Fruit fly (Drosophila melanogaster) whole organism, embryonic: ENCODE results near the gene Col4a1.

Experiments
- Adf1 ChIP-seq: fragments of 200-800 bp; sonication (Bioruptor generic); IDR thresholded peaks from 2 replicates; pipeline ENCODE4 v1.3.6; 2022; ENCODE audit warnings: missing biosample characterization, missing genetic modification characterization
- Antp ChIP-seq: fragments of 200-800 bp; sonication (Bioruptor generic); optimal IDR thresholded peaks from 3 replicates; lab custom pipeline; 2016; ENCODE audit warnings: missing biosample characterization, missing genetic modification characterization
- Bdp1 ChIP-seq: fragments of 200-800 bp; sonication (Bioruptor generic); optimal IDR thresholded peaks from 3 replicates; lab custom pipeline; 2016; ENCODE audit warnings: missing biosample characterization, missing genetic modification characterization
- CG10209 ChIP-seq: fragments of 200-800 bp; sonication (Bioruptor generic); optimal IDR thresholded peaks from 3 replicates; lab custom pipeline; 2017; ENCODE audit warnings: missing biosample characterization, mild to moderate bottlenecking, missing genetic modification characterization, missing genetic modification reagents
- CG13424 ChIP-seq: fragments of 200-800 bp; sonication (Bioruptor generic); optimal IDR thresholded peaks from 2 replicates; lab custom pipeline; 2019; ENCODE audit warnings: missing biosample characterization, mild to moderate bottlenecking, missing genetic modification characterization, moderate library complexity
- CG13894 ChIP-seq: fragments of 200-800 bp; sonication (Bioruptor generic); optimal IDR thresholded peaks from 3 replicates; lab custom pipeline; 2018; ENCODE audit warnings: missing biosample characterization, mild to moderate bottlenecking, missing genetic modification characterization, moderate library complexity
- CG15073 ChIP-seq: fragments of 200-800 bp; sonication (Bioruptor generic); optimal IDR thresholded peaks from 2 replicates; lab custom pipeline; 2016; ENCODE audit warnings: missing biosample characterization, missing genetic modification characterization
- CG1529 ChIP-seq: fragments of 200-800 bp; sonication (Bioruptor generic); optimal IDR thresholded peaks from 3 replicates; lab custom pipeline; 2018; ENCODE audit warnings: missing biosample characterization, missing genetic modification characterization
- CG16863 ChIP-seq: fragments of 200-800 bp; sonication (Bioruptor generic); optimal IDR thresholded peaks from 3 replicates; lab custom pipeline; 2016; ENCODE audit warnings: missing biosample characterization, missing genetic modification characterization
- CG17359 ChIP-seq: fragments of 200-800 bp; sonication (Bioruptor generic); optimal IDR thresholded peaks from 3 replicates; lab custom pipeline; 2018; ENCODE audit warnings: missing biosample characterization, mild to moderate bottlenecking, missing genetic modification characterization, moderate library complexity
- CG18476 ChIP-seq: fragments of 200-800 bp; sonication (Bioruptor generic); optimal IDR thresholded peaks from 2 replicates; lab custom pipeline; 2016; ENCODE audit warnings: missing biosample characterization, mild to moderate bottlenecking, missing genetic modification characterization
- CG18619 ChIP-seq: fragments of 200-800 bp; sonication (Bioruptor generic); optimal IDR thresholded peaks from 3 replicates; lab custom pipeline; 2017; ENCODE audit warnings: missing biosample characterization, mild to moderate bottlenecking, missing genetic modification characterization
- CG3065 ChIP-seq: fragments of 200-800 bp; sonication (Bioruptor generic); optimal IDR thresholded peaks from 2 replicates; lab custom pipeline; 2016; ENCODE audit warnings: missing biosample characterization, missing genetic modification characterization
- CG3838 ChIP-seq: fragments of 200-800 bp; sonication (Bioruptor generic); optimal IDR thresholded peaks from 3 replicates; lab custom pipeline; 2016; ENCODE audit warnings: missing biosample characterization, missing genetic modification characterization
- CG42726 ChIP-seq: fragments of 200-800 bp; sonication (Bioruptor generic); IDR thresholded peaks from 2 replicates; pipeline ENCODE4 v1.3.6; 2022; ENCODE audit warnings: missing biosample characterization, missing genetic modification characterization; ENCODE audit not compliant: partially characterized antibody
- CG43689 ChIP-seq: fragments of 200-800 bp; sonication (Bioruptor generic); IDR thresholded peaks from 2 replicates; pipeline ENCODE4 v1.3.6; 2022; ENCODE audit warnings: missing biosample characterization, missing genetic modification characterization
- CG4854 ChIP-seq: fragments of 200-800 bp; sonication (Bioruptor generic); optimal IDR thresholded peaks from 2 replicates; lab custom pipeline; 2016; ENCODE audit warnings: missing biosample characterization, missing genetic modification characterization, inconsistent platforms
- CG6683 ChIP-seq: fragments of 200-800 bp; sonication (Bioruptor generic); optimal IDR thresholded peaks from 2 replicates; lab custom pipeline; 2017; ENCODE audit warnings: missing biosample characterization, mild to moderate bottlenecking, missing genetic modification characterization, missing genetic modification reagents
- CG8089 ChIP-seq: fragments of 200-800 bp; sonication (Bioruptor generic); optimal IDR thresholded peaks from 3 replicates; lab custom pipeline; 2016; ENCODE audit warnings: missing biosample characterization, missing genetic modification characterization
- E2f1 ChIP-seq: fragments of 200-800 bp; sonication (Bioruptor generic); IDR thresholded peaks from 2 replicates; pipeline ENCODE4 v1.3.6; 2022; ENCODE audit warnings: missing biosample characterization, missing genetic modification characterization
- ERR ChIP-seq: fragments of 200-800 bp; sonication (Bioruptor generic); optimal IDR thresholded peaks from 2 replicates; lab custom pipeline; 2016; ENCODE audit warnings: missing biosample characterization, missing genetic modification characterization
- HLHmδ ChIP-seq: fragments of 200-800 bp; sonication (Bioruptor generic); optimal IDR thresholded peaks from 2 replicates; lab custom pipeline; 2018; ENCODE audit warnings: missing biosample characterization, mild to moderate bottlenecking, missing genetic modification characterization, moderate library complexity
- Hmr ChIP-seq: fragments of 200-800 bp; sonication (Bioruptor generic); optimal IDR thresholded peaks from 3 replicates; lab custom pipeline; 2017; ENCODE audit warnings: mild to moderate bottlenecking, missing biosample characterization, missing genetic modification reagents, missing genetic modification characterization
- Lim3 ChIP-seq: fragments of 200-800 bp; sonication (Bioruptor generic); IDR thresholded peaks from 2 replicates; pipeline ENCODE4 v1.3.6; 2022; ENCODE audit warnings: missing biosample characterization, missing genetic modification characterization
- Nf-YB ChIP-seq: fragments of 200-800 bp; sonication (Bioruptor generic); optimal IDR thresholded peaks from 3 replicates; lab custom pipeline; 2019; ENCODE audit warnings: missing biosample characterization, mild to moderate bottlenecking, missing genetic modification characterization, moderate library complexity
- Oaz ChIP-seq: fragments of 200-800 bp; sonication (Bioruptor generic); IDR thresholded peaks from 2 replicates; pipeline ENCODE4 v1.3.6; 2022; ENCODE audit warnings: missing biosample characterization, missing genetic modification characterization
- Taf1 ChIP-seq: fragments of 200-800 bp; sonication (Bioruptor generic); IDR thresholded peaks from 2 replicates; pipeline ENCODE4 v1.3.6; 2022; ENCODE audit warnings: missing biosample characterization, missing genetic modification characterization
- Tbp ChIP-seq: fragments of >200 bp; optimal IDR thresholded peaks from 2 replicates; lab custom pipeline; 2018; ENCODE audit warnings: missing biosample characterization, missing genetic modification characterization
- ara ChIP-seq: fragments of 200-800 bp; sonication (Bioruptor generic); IDR thresholded peaks from 2 replicates; pipeline ENCODE4 v1.3.6; 2022; ENCODE audit warnings: missing biosample characterization, missing genetic modification characterization
- ase ChIP-seq: fragments of 200-800 bp; sonication (Bioruptor generic); IDR thresholded peaks from 3 replicates; pipeline ENCODE4 v1.3.6; 2022; ENCODE audit warnings: missing biosample characterization, missing genetic modification characterization
- ash1 ChIP-seq: fragments of 200-800 bp; sonication (Bioruptor generic); optimal IDR thresholded peaks from 2 replicates; lab custom pipeline; 2018; ENCODE audit warnings: missing biosample characterization, mild to moderate bottlenecking, missing genetic modification characterization
- br ChIP-seq: fragments of >200 bp; optimal IDR thresholded peaks from 2 replicates; lab custom pipeline; 2017
- ci ChIP-seq: fragments of 200-800 bp; sonication (Bioruptor generic); IDR thresholded peaks from 3 replicates; pipeline ENCODE4 v1.3.6; 2022; ENCODE audit warnings: missing biosample characterization, missing genetic modification characterization
- corto ChIP-seq: fragments of 200-800 bp; sonication (Bioruptor generic); optimal IDR thresholded peaks from 2 replicates; lab custom pipeline; 2016; ENCODE audit warnings: missing biosample characterization, mild to moderate bottlenecking, missing genetic modification characterization, moderate library complexity
- crp ChIP-seq, 2 experiments: fragments of 200-800 bp; sonication (Bioruptor generic); optimal IDR thresholded peaks; 2 replicates in 1 of 2; 3 replicates in 1 of 2; lab custom pipeline; 2017; ENCODE audit warnings: missing biosample characterization in 2 of 2, missing genetic modification characterization in 2 of 2, mild to moderate bottlenecking in 1 of 2, moderate library complexity in 1 of 2
- eyg ChIP-seq: fragments of 200-800 bp; sonication (Bioruptor generic); optimal IDR thresholded peaks from 3 replicates; lab custom pipeline; 2016; ENCODE audit warnings: missing biosample characterization, missing genetic modification characterization
- fd102C ChIP-seq: fragments of 200-800 bp; sonication (Bioruptor generic); optimal IDR thresholded peaks from 2 replicates; lab custom pipeline; 2018; ENCODE audit warnings: missing biosample characterization, mild to moderate bottlenecking, missing genetic modification characterization, moderate library complexity
- ftz-f1 ChIP-seq: fragments of 200-800 bp; sonication (Bioruptor generic); optimal IDR thresholded peaks from 2 replicates; lab custom pipeline; 2016; ENCODE audit warnings: missing biosample characterization, missing genetic modification characterization
- gce ChIP-seq: fragments of 200-800 bp; sonication (Bioruptor generic); IDR thresholded peaks from 3 replicates; pipeline ENCODE4 v1.3.6; 2022; ENCODE audit warnings: missing biosample characterization, missing genetic modification characterization
- grn ChIP-seq: fragments of 200-800 bp; sonication (Bioruptor generic); optimal IDR thresholded peaks from 3 replicates; lab custom pipeline; 2017; ENCODE audit warnings: missing biosample characterization, missing genetic modification characterization
- luna ChIP-seq: fragments of 200-800 bp; sonication (Bioruptor generic); optimal IDR thresholded peaks from 2 replicates; lab custom pipeline; 2016; ENCODE audit warnings: missing biosample characterization, missing genetic modification characterization
- nmo ChIP-seq: fragments of 200-800 bp; sonication (Bioruptor generic); optimal IDR thresholded peaks from 2 replicates; lab custom pipeline; 2018; ENCODE audit warnings: missing biosample characterization, mild to moderate bottlenecking, missing genetic modification characterization, moderate library complexity
- nom ChIP-seq: fragments of 200-800 bp; sonication (Bioruptor generic); optimal IDR thresholded peaks from 2 replicates; lab custom pipeline; 2017; ENCODE audit warnings: missing biosample characterization, missing genetic modification characterization, mild to moderate bottlenecking, moderate library complexity, missing genetic modification reagents
- pros ChIP-seq: fragments of 200-800 bp; sonication (Bioruptor generic); optimal IDR thresholded peaks from 3 replicates; lab custom pipeline; 2019; ENCODE audit warnings: missing biosample characterization, mild to moderate bottlenecking, missing genetic modification characterization, moderate library complexity
- run ChIP-seq: fragments of 200-800 bp; sonication (Bioruptor generic); optimal IDR thresholded peaks from 3 replicates; lab custom pipeline; 2018; ENCODE audit warnings: missing biosample characterization, mild to moderate bottlenecking, missing genetic modification characterization
- sc ChIP-seq, 3 experiments: fragments of >200 bp in 2 of 3; fragments of 200-800 bp in 1 of 3; sonication (Bioruptor generic) in 1 of 3; optimal IDR thresholded peaks; 2 replicates in 2 of 3; 3 replicates in 1 of 3; lab custom pipeline; 2017; ENCODE audit warnings: mild to moderate bottlenecking in 1 of 3, missing biosample characterization in 1 of 3, missing genetic modification characterization in 1 of 3, missing genetic modification reagents in 1 of 3
- schlank ChIP-seq: fragments of 200-800 bp; sonication (Bioruptor generic); optimal IDR thresholded peaks from 2 replicates; lab custom pipeline; 2018; ENCODE audit warnings: missing biosample characterization, mild to moderate bottlenecking, missing genetic modification characterization
- ttk ChIP-seq: fragments of 200-800 bp; sonication (Bioruptor generic); IDR thresholded peaks from 2 replicates; pipeline ENCODE4 v2.1.2; 2022; ENCODE audit warnings: missing biosample characterization, missing genetic modification characterization
- vnd ChIP-seq: fragments of 200-800 bp; sonication (Bioruptor generic); IDR thresholded peaks from 3 replicates; pipeline ENCODE4 v1.3.6; 2022; ENCODE audit warnings: missing biosample characterization, missing genetic modification characterization; ENCODE audit not compliant: partially characterized antibody

Gene Col4a1

DNA sequence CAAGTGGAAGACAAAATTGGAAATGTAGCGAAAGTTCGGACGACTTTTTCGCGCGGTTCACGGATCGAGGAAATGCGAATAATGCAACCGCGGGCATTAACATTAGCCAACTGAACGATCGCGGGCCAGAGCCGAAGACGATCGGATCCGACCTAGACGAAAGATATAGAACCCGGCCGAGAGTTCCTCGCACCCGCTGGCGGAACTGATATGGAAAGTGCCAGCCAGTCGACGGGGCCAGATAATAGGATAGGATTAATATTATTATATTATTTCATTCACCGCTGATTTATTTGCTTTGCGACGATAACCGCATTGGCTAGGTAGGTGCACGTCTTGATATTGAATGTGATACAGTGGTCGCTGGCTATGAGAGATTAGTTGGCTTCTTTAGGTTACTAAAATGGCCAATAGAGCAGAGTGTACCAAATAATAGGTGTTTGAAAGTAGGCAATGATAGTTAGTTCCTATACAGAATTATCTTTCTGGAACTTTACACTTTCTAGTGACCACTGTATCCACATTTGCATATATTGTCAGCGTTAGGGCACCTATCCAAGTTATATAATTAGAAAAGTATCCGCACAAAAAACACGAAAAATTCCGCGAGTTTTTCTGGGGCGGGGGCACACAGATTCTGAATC lies 29.9 kb upstream of the Col4a1 start (continued):
- peak; percentile 67 for TF ChIP-seq ase (GFP tag; lab: Robert Waterston, UW)
- TF ChIP-seq nom, result no peak
- TF ChIP-seq CG16863 (GFP tag; lab: Kevin White, UChicago), result peak; percentile 55
- TF ChIP-seq Bdp1, result peak; percentile 47
- no peak for TF ChIP-seq CG3065 (GFP tag; lab: Kevin White, UChicago)
- TF ChIP-seq ash1 (GFP tag; lab: Kevin White, UChicago), result no peak
- TF ChIP-seq CG1529 (GFP tag; lab: Kevin White, UChicago), result no peak
- no peak for TF ChIP-seq Tbp (GFP tag; lab: Kevin White, UChicago)
- TF ChIP-seq ERR (GFP tag; lab: Kevin White, UChicago), result peak; percentile 12
- no peak for TF ChIP-seq CG6683 (GFP tag; lab: Kevin White, UChicago)
- TF ChIP-seq Antp, result peak; percentile 57
- no peak for TF ChIP-seq br (lab: Kevin White, UChicago)
- TF ChIP-seq ftz-f1 (GFP tag; lab: Kevin White, UChicago), result no peak
- peak; percentile 46 for TF ChIP-seq luna (GFP tag; lab: Kevin White, UChicago)
- TF ChIP-seq ttk (GFP tag; lab: Robert Waterston, UW), result peak; percentile 72; the same call in 1 of the 2 replicates
- TF ChIP-seq Adf1 (GFP tag; lab: Robert Waterston, UW), result no peak
- TF ChIP-seq CG10209, result peak; percentile 72
- TF ChIP-seq Hmr (GFP tag; lab: Kevin White, UChicago), result peak; percentile 55
- peak; percentile 41 for TF ChIP-seq grn (GFP tag; lab: Kevin White, UChicago)
- peak; percentile 68 for TF ChIP-seq Taf1 (GFP tag; lab: Robert Waterston, UW)
- no peak for TF ChIP-seq HLHmδ (GFP tag; lab: Kevin White, UChicago)
- no peak for TF ChIP-seq CG4854 (GFP tag; lab: Kevin White, UChicago)
- peak; percentile 60 for TF ChIP-seq E2f1 (GFP tag; lab: Robert Waterston, UW)
- TF ChIP-seq CG13894 (tag; lab: Kevin White, UChicago), result peak; percentile 33
- no peak for TF ChIP-seq crp (GFP tag; optimal IDR thresholded peaks at IDR 0.05; lab: Kevin White, UChicago)
- no peak for TF ChIP-seq Oaz (GFP tag; lab: Robert Waterston, UW)
- peak; percentile 48 for TF ChIP-seq CG18619
- TF ChIP-seq CG18476 (GFP tag; lab: Kevin White, UChicago), result peak; percentile 30
- TF ChIP-seq sc (optimal IDR thresholded peaks at IDR 0.05; lab: Kevin White, UChicago), result no peak
- peak; percentile 57 for TF ChIP-seq sc (GFP tag; optimal IDR thresholded peaks at IDR 0.05; lab: Kevin White, UChicago)
- peak; percentile 52 for TF ChIP-seq schlank (tag; lab: Kevin White, UChicago)
- TF ChIP-seq CG8089 (GFP tag; lab: Kevin White, UChicago), result no peak
- no peak for TF ChIP-seq Lim3 (GFP tag; lab: Robert Waterston, UW)
- TF ChIP-seq gce, result peak; percentile 37; the same call in 2 of the 3 replicates
- peak; percentile 56; the same call in 1 of the 2 replicates for TF ChIP-seq CG43689 (GFP tag; lab: Robert Waterston, UW)
- TF ChIP-seq corto, result peak; percentile 40
- TF ChIP-seq vnd (GFP tag; lab: Robert Waterston, UW), result no peak
- TF ChIP-seq CG15073 (GFP tag; lab: Kevin White, UChicago), result peak; percentile 30
- no peak for TF ChIP-seq pros
- peak; percentile 19 for TF ChIP-seq eyg (GFP tag; lab: Kevin White, UChicago)
- no peak for TF ChIP-seq CG3838 (GFP tag; lab: Kevin White, UChicago)
- TF ChIP-seq run (tag; lab: Kevin White, UChicago), result no peak
- TF ChIP-seq ara (GFP tag; lab: Robert Waterston, UW), result peak; percentile 78
- peak; percentile 78 for TF ChIP-seq CG17359 (tag; lab: Kevin White, UChicago)
- TF ChIP-seq fd102C (GFP tag; lab: Kevin White, UChicago), result no peak
- peak; percentile 11 for TF ChIP-seq Nf-YB (GFP tag; lab: Kevin White, UChicago)
- TF ChIP-seq CG13424 (tag; lab: Kevin White, UChicago), result peak; percentile 64
- TF ChIP-seq nmo (GFP tag; lab: Kevin White, UChicago), result peak; percentile 62
- peak; percentile 81 for TF ChIP-seq ci
- TF ChIP-seq CG42726, result no peak
